Worm (Caenorhabditis elegans) whole organism, L3 larva: ENCODE data around the gene C24D10.4.

Source experiments
- ceh-28 ChIP-seq: fragments of 150-350 bp; optimal IDR thresholded peaks from 2 replicates; lab custom pipeline; 2014; ENCODE audit warnings: missing biosample characterization, missing genetic modification reagents, missing genetic modification characterization
- elt-1 ChIP-seq: fragments of 150-350 bp; optimal IDR thresholded peaks from 2 replicates; lab custom pipeline; 2014; ENCODE audit warnings: missing biosample characterization, missing genetic modification characterization
- fos-1 ChIP-seq: fragments of 150-350 bp; optimal IDR thresholded peaks from 2 replicates; lab custom pipeline; 2014; ENCODE audit warnings: missing biosample characterization, missing genetic modification characterization
- lin-39 ChIP-seq: fragments of 150-350 bp; optimal IDR thresholded peaks from 2 replicates; lab custom pipeline; 2018; ENCODE audit warnings: missing biosample characterization, missing genetic modification reagents, missing genetic modification characterization
- nfya-1 ChIP-seq: sonication (generic microtip); optimal IDR thresholded peaks from 2 replicates; lab custom pipeline; 2017; ENCODE audit warnings: missing genetic modification characterization, mild to moderate bottlenecking, missing compliant biosample characterization, antibody characterized with exemption, moderate library complexity; ENCODE audit not compliant: insufficient read depth
- nhr-23 ChIP-seq: fragments of 150-350 bp; optimal IDR thresholded peaks from 2 replicates; lab custom pipeline; 2014; ENCODE audit warnings: missing biosample characterization, missing genetic modification reagents, missing genetic modification characterization
- nhr-237 ChIP-seq: fragments of 150-350 bp; optimal IDR thresholded peaks from 2 replicates; lab custom pipeline; 2014; ENCODE audit warnings: missing biosample characterization, missing genetic modification characterization
- nhr-67 ChIP-seq: fragments of 150-350 bp; optimal IDR thresholded peaks from 2 replicates; lab custom pipeline; 2014; ENCODE audit warnings: missing biosample characterization, missing genetic modification characterization
- nhr-76 ChIP-seq: fragments of 150-350 bp; sonication (generic microtip); optimal IDR thresholded peaks from 5 replicates; lab custom pipeline; 2014; ENCODE audit warnings: missing biosample characterization, missing genetic modification characterization
- skn-1 ChIP-seq: fragments of 150-350 bp; optimal IDR thresholded peaks from 2 replicates; lab custom pipeline; 2014; ENCODE audit warnings: missing biosample characterization, missing genetic modification characterization
- ztf-4 ChIP-seq: fragments of 150-350 bp; optimal IDR thresholded peaks from 2 replicates; lab custom pipeline; 2014; ENCODE audit warnings: missing biosample characterization, missing genetic modification characterization

The C24D10.4 gene

DNA sequence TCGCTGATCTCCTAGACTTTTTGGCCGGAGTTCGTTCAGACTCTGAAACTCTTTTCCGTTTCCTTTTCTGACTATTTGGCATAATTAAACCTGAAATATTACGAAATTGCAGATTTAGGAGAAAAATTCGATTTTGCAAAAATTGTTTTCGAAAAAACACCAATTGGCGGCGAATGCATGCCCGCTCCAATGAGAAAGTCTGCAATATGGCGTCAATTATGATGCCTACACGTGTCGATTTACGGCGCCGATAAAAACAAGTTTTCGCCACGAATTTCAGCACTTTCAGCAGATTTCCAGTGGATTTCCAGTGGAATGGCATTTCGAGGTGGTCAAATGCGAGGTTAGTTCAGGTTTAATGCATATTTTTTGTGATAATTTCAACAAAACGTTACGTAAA, 49.1 kb downstream of the C24D10.4 start, which contains the start of the genes Y59E9AL.36 and nbet-1 (continued):
- TF ChIP-seq lin-39 (tag; lab: Kevin White, UChicago) (peak; percentile 63), ceh-28 (tag; lab: Kevin White, UChicago) (peak; percentile 65), nfya-1 (tag; lab: Kevin White, UChicago) (peak; percentile 77)

- TF ChIP-seq nhr-237 (no peak), skn-1 (tag; lab: Kevin White, UChicago) (no peak), fos-1 (no peak), nhr-67 (tag; lab: Kevin White, UChicago) (no peak), elt-1 (tag; lab: Kevin White, UChicago) (no peak), nhr-23 (tag; lab: Kevin White, UChicago) (no peak), ztf-4 (tag; lab: Kevin White, UChicago) (no peak), nhr-76 (tag; lab: Kevin White, UChicago) (no peak)
Measured at ce11 chrIV:5210606-5211005, 50.3 kb downstream of the C24D10.4 start.
